Fruit fly (Drosophila melanogaster) whole organism, embryonic: ENCODE data around the gene sing.

Experiments used
- Antp ChIP-seq: fragments of 200-800 bp; sonication (Bioruptor generic); optimal IDR thresholded peaks from 3 replicates; lab custom pipeline; 2016; ENCODE audit warnings: missing biosample characterization, missing genetic modification characterization
- B-H1 ChIP-seq: fragments of 200-800 bp; sonication (Bioruptor generic); IDR thresholded peaks from 3 replicates; pipeline ENCODE4 v1.3.6; 2022; ENCODE audit warnings: missing biosample characterization, missing genetic modification characterization
- CG11085 ChIP-seq: fragments of 200-800 bp; sonication (Bioruptor generic); IDR thresholded peaks from 2 replicates; pipeline ENCODE4 v1.3.6; 2022; ENCODE audit warnings: missing biosample characterization, missing genetic modification characterization
- CG11504 ChIP-seq: fragments of 200-800 bp; sonication (Bioruptor generic); optimal IDR thresholded peaks from 3 replicates; lab custom pipeline; 2019; ENCODE audit warnings: missing biosample characterization, mild to moderate bottlenecking, missing genetic modification characterization, moderate library complexity
- CG11560 ChIP-seq: fragments of 200-800 bp; sonication (Bioruptor generic); IDR thresholded peaks from 3 replicates; pipeline ENCODE4 v1.3.6; 2022; ENCODE audit warnings: missing biosample characterization, missing genetic modification characterization
- CG12299 ChIP-seq: fragments of 200-800 bp; sonication (Bioruptor generic); optimal IDR thresholded peaks from 2 replicates; lab custom pipeline; 2018; ENCODE audit warnings: missing biosample characterization, mild to moderate bottlenecking, missing genetic modification characterization
- CG14014 ChIP-seq: fragments of 200-800 bp; sonication (Bioruptor generic); IDR thresholded peaks from 2 replicates; pipeline ENCODE4 v1.3.6; 2022; ENCODE audit warnings: missing biosample characterization, missing genetic modification characterization
- CG14710 ChIP-seq: fragments of 200-800 bp; sonication (Bioruptor generic); optimal IDR thresholded peaks from 3 replicates; lab custom pipeline; 2019; ENCODE audit warnings: missing biosample characterization, mild to moderate bottlenecking, missing genetic modification characterization, moderate library complexity
- CG1602 ChIP-seq: fragments of 200-800 bp; sonication (Bioruptor generic); optimal IDR thresholded peaks from 3 replicates; lab custom pipeline; 2016; ENCODE audit warnings: missing biosample characterization, missing genetic modification characterization
- CG16863 ChIP-seq: fragments of 200-800 bp; sonication (Bioruptor generic); optimal IDR thresholded peaks from 3 replicates; lab custom pipeline; 2016; ENCODE audit warnings: missing biosample characterization, missing genetic modification characterization
- CG18619 ChIP-seq: fragments of 200-800 bp; sonication (Bioruptor generic); optimal IDR thresholded peaks from 3 replicates; lab custom pipeline; 2017; ENCODE audit warnings: missing biosample characterization, mild to moderate bottlenecking, missing genetic modification characterization
- CG18764 ChIP-seq: fragments of 200-800 bp; sonication (Bioruptor generic); optimal IDR thresholded peaks from 3 replicates; lab custom pipeline; 2016; ENCODE audit warnings: missing biosample characterization, missing genetic modification characterization
- CG2120 ChIP-seq: fragments of 200-800 bp; sonication (Bioruptor generic); optimal IDR thresholded peaks from 3 replicates; lab custom pipeline; 2016; ENCODE audit warnings: missing biosample characterization, missing genetic modification characterization
- CG30403 ChIP-seq: fragments of 200-800 bp; sonication (Bioruptor generic); optimal IDR thresholded peaks from 3 replicates; lab custom pipeline; 2016; ENCODE audit warnings: missing biosample characterization, missing genetic modification characterization
- CG3407 ChIP-seq: fragments of 200-800 bp; sonication (Bioruptor generic); optimal IDR thresholded peaks from 2 replicates; lab custom pipeline; 2018; ENCODE audit warnings: missing biosample characterization, mild to moderate bottlenecking, missing genetic modification characterization
- CG5953 ChIP-seq: fragments of 200-800 bp; sonication (Bioruptor generic); IDR thresholded peaks from 2 replicates; pipeline ENCODE4 v1.3.6; 2022; ENCODE audit warnings: missing biosample characterization, missing genetic modification characterization
- CG6683 ChIP-seq: fragments of 200-800 bp; sonication (Bioruptor generic); optimal IDR thresholded peaks from 2 replicates; lab custom pipeline; 2017; ENCODE audit warnings: missing biosample characterization, mild to moderate bottlenecking, missing genetic modification characterization, missing genetic modification reagents
- CG6854 ChIP-seq: fragments of 200-800 bp; sonication (Bioruptor generic); optimal IDR thresholded peaks from 3 replicates; lab custom pipeline; 2017; ENCODE audit warnings: missing biosample characterization, mild to moderate bottlenecking, missing genetic modification characterization
- CG7556 ChIP-seq: fragments of 200-800 bp; sonication (Bioruptor generic); optimal IDR thresholded peaks from 2 replicates; lab custom pipeline; 2017; ENCODE audit warnings: missing biosample characterization, mild to moderate bottlenecking, missing genetic modification characterization
- CG8281 ChIP-seq: fragments of 200-800 bp; sonication (Bioruptor generic); optimal IDR thresholded peaks from 2 replicates; lab custom pipeline; 2018; ENCODE audit warnings: missing biosample characterization, mild to moderate bottlenecking, missing genetic modification characterization, moderate library complexity
- CG8765 ChIP-seq: fragments of 200-800 bp; sonication (Bioruptor generic); IDR thresholded peaks from 2 replicates; pipeline ENCODE4 v1.3.6; 2022; ENCODE audit warnings: missing biosample characterization, missing genetic modification characterization
- CG8924 ChIP-seq: fragments of 200-800 bp; optimal IDR thresholded peaks from 3 replicates; lab custom pipeline; 2019; ENCODE audit warnings: missing biosample characterization, mild to moderate bottlenecking, missing genetic modification characterization, moderate library complexity
- CG9215 ChIP-seq: fragments of 200-800 bp; sonication (Bioruptor generic); IDR thresholded peaks from 2 replicates; pipeline ENCODE4 v1.3.6; 2022; ENCODE audit warnings: missing biosample characterization, missing genetic modification characterization
- CHES-1-like ChIP-seq: fragments of 200-800 bp; sonication (Bioruptor generic); optimal IDR thresholded peaks from 2 replicates; lab custom pipeline; 2016; ENCODE audit warnings: missing biosample characterization, missing genetic modification characterization
- Dref ChIP-seq: fragments of 200-800 bp; sonication (Bioruptor generic); IDR thresholded peaks from 2 replicates; pipeline ENCODE4 v1.3.6; 2022; ENCODE audit warnings: missing biosample characterization, missing genetic modification characterization
- Fer3 ChIP-seq: fragments of 200-800 bp; sonication (Bioruptor generic); optimal IDR thresholded peaks from 2 replicates; lab custom pipeline; 2018; ENCODE audit warnings: missing biosample characterization, mild to moderate bottlenecking, missing genetic modification characterization, moderate library complexity
- GATAe ChIP-seq: fragments of 200-800 bp; sonication (Bioruptor generic); conservative IDR thresholded peaks from 2 replicates; pipeline ENCODE4 v1.3.6; 2022; ENCODE audit warnings: missing biosample characterization, missing genetic modification characterization
- MTF-1 ChIP-seq: fragments of 200-800 bp; sonication (Bioruptor generic); optimal IDR thresholded peaks from 2 replicates; lab custom pipeline; 2018; ENCODE audit warnings: missing biosample characterization, mild to moderate bottlenecking, missing genetic modification characterization, borderline replicate concordance
- NfI ChIP-seq: fragments of 200-800 bp; sonication (Bioruptor generic); optimal IDR thresholded peaks from 3 replicates; lab custom pipeline; 2018; ENCODE audit warnings: missing biosample characterization, mild to moderate bottlenecking, missing genetic modification characterization, moderate library complexity
- Ravus ChIP-seq: fragments of 200-800 bp; sonication (Bioruptor generic); IDR thresholded peaks from 2 replicates; pipeline ENCODE4 v1.3.6; 2022; ENCODE audit warnings: missing biosample characterization, missing genetic modification characterization
- Rfx ChIP-seq: fragments of 200-800 bp; sonication (Bioruptor generic); IDR thresholded peaks from 2 replicates; pipeline ENCODE4 v1.3.6; 2022; ENCODE audit warnings: missing biosample characterization, missing genetic modification characterization
- Side ChIP-seq: fragments of 200-800 bp; sonication (Bioruptor generic); optimal IDR thresholded peaks from 2 replicates; lab custom pipeline; 2016; ENCODE audit warnings: missing biosample characterization, missing genetic modification characterization
- Tbp ChIP-seq: fragments of >200 bp; optimal IDR thresholded peaks from 2 replicates; lab custom pipeline; 2018; ENCODE audit warnings: missing biosample characterization, missing genetic modification characterization
- ash1 ChIP-seq: fragments of 200-800 bp; sonication (Bioruptor generic); optimal IDR thresholded peaks from 2 replicates; lab custom pipeline; 2018; ENCODE audit warnings: missing biosample characterization, mild to moderate bottlenecking, missing genetic modification characterization
- az2 ChIP-seq: fragments of 200-800 bp; sonication (Bioruptor generic); optimal IDR thresholded peaks from 3 replicates; lab custom pipeline; 2016; ENCODE audit warnings: missing biosample characterization, missing genetic modification characterization
- disco-r ChIP-seq: fragments of 200-800 bp; sonication (Bioruptor generic); optimal IDR thresholded peaks from 2 replicates; lab custom pipeline; 2016; ENCODE audit warnings: missing biosample characterization, missing genetic modification characterization
- dmrt11E ChIP-seq: fragments of 200-800 bp; sonication (Bioruptor generic); optimal IDR thresholded peaks from 3 replicates; lab custom pipeline; 2018; ENCODE audit warnings: missing biosample characterization, mild to moderate bottlenecking, missing genetic modification characterization, moderate library complexity
- emc ChIP-seq: fragments of 200-800 bp; sonication (Bioruptor generic); optimal IDR thresholded peaks from 2 replicates; lab custom pipeline; 2016; ENCODE audit warnings: missing biosample characterization, missing genetic modification characterization
- fd3F ChIP-seq: fragments of 200-800 bp; sonication (Bioruptor generic); optimal IDR thresholded peaks from 2 replicates; lab custom pipeline; 2018; ENCODE audit warnings: missing biosample characterization, mild to moderate bottlenecking, missing genetic modification characterization, moderate library complexity
- hbn ChIP-seq: fragments of 200-800 bp; sonication (Bioruptor generic); IDR thresholded peaks from 2 replicates; pipeline ENCODE4 v1.3.6; 2022; ENCODE audit warnings: missing biosample characterization, missing genetic modification characterization; ENCODE audit not compliant: partially characterized antibody
- hth ChIP-seq: fragments of >200 bp; optimal IDR thresholded peaks from 2 replicates; lab custom pipeline; 2017; ENCODE audit warnings: inconsistent platforms
- jumu ChIP-seq: fragments of 200-800 bp; sonication (Bioruptor generic); optimal IDR thresholded peaks from 3 replicates; lab custom pipeline; 2016; ENCODE audit warnings: missing biosample characterization, missing genetic modification characterization
- kah ChIP-seq: fragments of 200-800 bp; sonication (Bioruptor generic); optimal IDR thresholded peaks from 2 replicates; lab custom pipeline; 2018; ENCODE audit warnings: missing biosample characterization, mild to moderate bottlenecking, missing genetic modification characterization
- oc ChIP-seq: fragments of 200-800 bp; sonication (Bioruptor generic); optimal IDR thresholded peaks from 2 replicates; lab custom pipeline; 2018; ENCODE audit warnings: missing biosample characterization, mild to moderate bottlenecking, missing genetic modification characterization, moderate library complexity
- phol ChIP-seq: fragments of 200-800 bp; sonication (Bioruptor generic); optimal IDR thresholded peaks from 3 replicates; lab custom pipeline; 2018; ENCODE audit warnings: missing biosample characterization, mild to moderate bottlenecking, missing genetic modification characterization, moderate library complexity
- pita ChIP-seq: fragments of 200-800 bp; sonication (Bioruptor generic); optimal IDR thresholded peaks from 2 replicates; lab custom pipeline; 2017; ENCODE audit warnings: missing biosample characterization, mild to moderate bottlenecking, missing genetic modification characterization
- ranshi ChIP-seq: fragments of 200-800 bp; sonication (Bioruptor generic); IDR thresholded peaks from 2 replicates; pipeline ENCODE4 v1.3.6; 2022; ENCODE audit warnings: missing biosample characterization, missing genetic modification characterization
- ssp ChIP-seq: fragments of 200-800 bp; sonication (Bioruptor generic); IDR thresholded peaks from 2 replicates; pipeline ENCODE4 v1.3.6; 2022; ENCODE audit warnings: missing biosample characterization, missing genetic modification characterization
- tin ChIP-seq: fragments of 200-800 bp; sonication (Bioruptor generic); optimal IDR thresholded peaks from 3 replicates; lab custom pipeline; 2016; ENCODE audit warnings: missing biosample characterization, missing genetic modification characterization
- trem ChIP-seq: fragments of 200-800 bp; optimal IDR thresholded peaks from 3 replicates; lab custom pipeline; 2019; ENCODE audit warnings: missing biosample characterization, mild to moderate bottlenecking, missing genetic modification characterization, moderate library complexity
- tup ChIP-seq: fragments of 200-800 bp; sonication (Bioruptor generic); optimal IDR thresholded peaks from 2 replicates; lab custom pipeline; 2016; ENCODE audit warnings: missing biosample characterization, mild to moderate bottlenecking, missing genetic modification characterization, moderate library complexity

The sing gene

DNA sequence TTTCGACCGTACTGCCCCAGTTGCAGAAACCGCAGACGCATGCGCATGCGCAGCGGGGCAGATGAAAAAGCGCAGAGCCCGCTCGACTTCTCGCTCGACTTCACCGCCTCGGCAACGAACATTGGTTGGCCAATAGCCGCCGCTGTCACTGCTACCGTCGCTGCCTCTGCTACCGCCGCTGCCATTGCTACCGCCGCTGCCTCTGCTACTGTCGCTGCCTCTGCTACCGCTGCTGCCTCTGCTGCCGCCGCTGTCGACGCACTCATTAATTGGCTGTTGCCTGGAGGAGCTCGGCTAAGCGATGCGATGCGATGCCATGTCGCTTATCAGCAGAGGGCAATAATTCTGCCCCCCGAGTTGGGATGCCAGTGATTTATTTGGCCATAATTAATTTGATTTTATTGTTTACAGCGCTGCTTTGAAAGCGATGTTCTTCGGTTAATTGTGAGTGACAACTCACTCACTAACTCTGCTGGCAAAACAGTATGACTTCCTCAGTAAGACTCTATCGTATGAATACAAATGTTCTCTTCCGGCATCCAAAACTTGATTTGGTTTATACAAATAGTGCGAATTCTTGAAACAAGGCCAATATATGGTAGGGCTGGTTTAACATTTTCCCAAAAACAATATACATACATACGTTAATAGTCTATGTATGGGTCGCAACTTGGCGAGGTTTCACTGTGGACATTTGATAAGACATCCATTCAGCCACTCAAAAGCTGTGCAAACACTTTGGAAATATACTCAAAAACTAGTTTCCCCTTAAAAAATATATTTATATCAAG is 8.2 kb upstream of the sing start (continued):
- TF ChIP-seq tin: no peak
- TF ChIP-seq Dref (GFP tag; lab: Robert Waterston, UW): no peak
- no peak for TF ChIP-seq CG6854
- no peak for TF ChIP-seq Ravus (GFP tag; lab: Robert Waterston, UW)
- TF ChIP-seq Side: no peak
- no peak for TF ChIP-seq CG3407
- peak; percentile 5 for TF ChIP-seq Antp (GFP tag; lab: Kevin White, UChicago)
- TF ChIP-seq CG6683 (GFP tag; lab: Kevin White, UChicago): no peak
- TF ChIP-seq CG18764: no peak
- no peak for TF ChIP-seq CG8281 (tag; lab: Kevin White, UChicago)
- TF ChIP-seq jumu (GFP tag; lab: Kevin White, UChicago): no peak
- TF ChIP-seq CG8765 (GFP tag; lab: Robert Waterston, UW): no peak
- TF ChIP-seq CHES-1-like (GFP tag; lab: Kevin White, UChicago): peak; percentile 8
- no peak for TF ChIP-seq ash1 (GFP tag; lab: Kevin White, UChicago)
- peak; percentile 54; the same call in 1 of the 2 replicates for TF ChIP-seq Rfx (GFP tag; lab: Robert Waterston, UW)
- TF ChIP-seq MTF-1 (GFP tag; lab: Kevin White, UChicago): no peak
- TF ChIP-seq NfI (GFP tag; lab: Kevin White, UChicago): no peak
- TF ChIP-seq CG14014 (GFP tag; lab: Robert Waterston, UW): no peak
- no peak for TF ChIP-seq fd3F (GFP tag; lab: Kevin White, UChicago)
- peak; percentile 47 for TF ChIP-seq CG11504 (tag; lab: Kevin White, UChicago)
- TF ChIP-seq GATAe (GFP tag; lab: Robert Waterston, UW): no peak
- TF ChIP-seq phol (tag; lab: Kevin White, UChicago): peak; percentile 1
- no peak for TF ChIP-seq disco-r (GFP tag; lab: Kevin White, UChicago)
- TF ChIP-seq B-H1 (GFP tag; lab: Robert Waterston, UW): no peak
- no peak for TF ChIP-seq CG9215 (GFP tag; lab: Robert Waterston, UW)
- TF ChIP-seq hbn (GFP tag; lab: Robert Waterston, UW): no peak
- no peak for TF ChIP-seq CG11085 (GFP tag; lab: Robert Waterston, UW)
- no peak for TF ChIP-seq trem (tag; lab: Kevin White, UChicago)
- no peak for TF ChIP-seq CG5953 (GFP tag; lab: Robert Waterston, UW)
- TF ChIP-seq ranshi (GFP tag; lab: Robert Waterston, UW): peak; percentile 32; the same call in 1 of the 2 replicates
- TF ChIP-seq CG14710: no peak
- no peak for TF ChIP-seq emc (GFP tag; lab: Kevin White, UChicago)
- TF ChIP-seq oc: no peak
- TF ChIP-seq Fer3: peak; percentile 28
- peak; percentile 31 for TF ChIP-seq CG30403
- no peak for TF ChIP-seq Tbp (GFP tag; lab: Kevin White, UChicago)
- no peak for TF ChIP-seq CG1602 (GFP tag; lab: Kevin White, UChicago)
- no peak for TF ChIP-seq ssp (GFP tag; lab: Robert Waterston, UW)
- peak; percentile 72 for TF ChIP-seq CG2120 (GFP tag; lab: Kevin White, UChicago)
- no peak for TF ChIP-seq pita
- no peak for TF ChIP-seq dmrt11E (tag; lab: Kevin White, UChicago)
- peak; percentile 5 for TF ChIP-seq CG8924 (tag; lab: Kevin White, UChicago)
- peak; percentile 20 for TF ChIP-seq CG7556
- no peak for TF ChIP-seq tup (GFP tag; lab: Kevin White, UChicago)
- TF ChIP-seq CG18619 (GFP tag; lab: Kevin White, UChicago): no peak
- TF ChIP-seq CG11560 (tag; lab: Robert Waterston, UW): no peak
- no peak for TF ChIP-seq CG12299 (tag; lab: Kevin White, UChicago)
- peak; percentile 4 for TF ChIP-seq az2 (GFP tag; lab: Kevin White, UChicago)
- TF ChIP-seq kah (GFP tag; lab: Kevin White, UChicago): no peak
- no peak for TF ChIP-seq hth (lab: Kevin White, UChicago)
- no peak for TF ChIP-seq CG16863
